Worm (Caenorhabditis elegans) whole organism, young adult: ENCODE results near the gene szy-2.

Experiments
- B0261.1 ChIP-seq: sonication (generic microtip); optimal IDR thresholded peaks from 2 replicates; lab custom pipeline; 2016; ENCODE audit warnings: mild to moderate bottlenecking, missing genetic modification characterization, moderate library complexity, missing compliant biosample characterization
- F22D6.2 ChIP-seq: sonication (generic microtip); optimal IDR thresholded peaks from 2 replicates; lab custom pipeline; 2016; ENCODE audit warnings: mild to moderate bottlenecking, missing genetic modification characterization, missing compliant biosample characterization
- F23B12.7 ChIP-seq: sonication (generic microtip); optimal IDR thresholded peaks from 2 replicates; lab custom pipeline; 2017; ENCODE audit warnings: missing genetic modification characterization, mild to moderate bottlenecking, missing compliant biosample characterization, antibody characterized with exemption, moderate library complexity; ENCODE audit not compliant: insufficient read depth
- F37B4.10 ChIP-seq: fragments of 200-800 bp; sonication (Bioruptor generic); IDR thresholded peaks from 2 replicates; pipeline ENCODE4 v1.3.6; 2022; ENCODE audit warnings: missing genetic modification characterization, missing compliant biosample characterization
- F55B11.4 ChIP-seq: sonication (generic microtip); optimal IDR thresholded peaks from 2 replicates; lab custom pipeline; 2016; ENCODE audit warnings: missing compliant biosample characterization, missing genetic modification characterization, borderline replicate concordance; ENCODE audit not compliant: insufficient read depth
- F57A8.1 ChIP-seq: fragments of 200-800 bp; sonication (Bioruptor generic); optimal IDR thresholded peaks from 2 replicates; lab custom pipeline; 2018; ENCODE audit warnings: mild to moderate bottlenecking, missing genetic modification characterization, moderate library complexity, missing compliant biosample characterization
- Y56A3A.18 ChIP-seq: fragments of 200-800 bp; sonication (Bioruptor generic); IDR thresholded peaks from 2 replicates; pipeline ENCODE4 v1.3.6; 2022; ENCODE audit warnings: missing genetic modification reagents, missing genetic modification characterization, missing compliant biosample characterization
- akir-1 ChIP-seq: fragments of 200-800 bp; sonication (Bioruptor generic); optimal IDR thresholded peaks from 2 replicates; lab custom pipeline; 2018; ENCODE audit warnings: mild to moderate bottlenecking, missing genetic modification characterization, moderate library complexity, missing compliant biosample characterization
- athp-1 ChIP-seq: sonication (generic microtip); optimal IDR thresholded peaks from 2 replicates; lab custom pipeline; 2017; ENCODE audit warnings: mild to moderate bottlenecking, missing genetic modification characterization, missing compliant biosample characterization
- bed-2 ChIP-seq: fragments of 200-800 bp; sonication (Bioruptor generic); IDR thresholded peaks from 2 replicates; pipeline ENCODE4 v1.3.6; 2022; ENCODE audit warnings: missing genetic modification reagents, missing genetic modification characterization, missing compliant biosample characterization
- ccch-3 ChIP-seq: fragments of 200-800 bp; sonication (Bioruptor generic); optimal IDR thresholded peaks from 2 replicates; lab custom pipeline; 2018; ENCODE audit warnings: mild to moderate bottlenecking, missing genetic modification characterization, missing compliant biosample characterization
- cebp-1 ChIP-seq, 2 experiments: fragments of 200-800 bp in 1 of 2; sonication (Bioruptor generic) in 1 of 2; sonication (generic microtip) in 1 of 2; IDR thresholded peaks in 1 of 2; optimal IDR thresholded peaks in 1 of 2; 2 replicates each; pipeline versions ENCODE4 v1.3.6 to Lab custom; 2017 to 2022; ENCODE audit warnings: missing compliant biosample characterization in 2 of 2, missing genetic modification characterization in 2 of 2, mild to moderate bottlenecking in 1 of 2, missing genetic modification reagents in 1 of 2, moderate library complexity in 1 of 2
- ceh-27 ChIP-seq: fragments of 200-800 bp; sonication (Bioruptor generic); optimal IDR thresholded peaks from 2 replicates; lab custom pipeline; 2018; ENCODE audit warnings: mild to moderate bottlenecking, missing genetic modification characterization, moderate library complexity, missing compliant biosample characterization
- ceh-58 ChIP-seq: fragments of 200-800 bp; sonication (Bioruptor generic); IDR thresholded peaks from 2 replicates; pipeline ENCODE4 v1.3.6; 2022; ENCODE audit warnings: missing genetic modification characterization, missing compliant biosample characterization
- chd-7 ChIP-seq: sonication (generic microtip); optimal IDR thresholded peaks from 2 replicates; lab custom pipeline; 2016; ENCODE audit warnings: mild to moderate bottlenecking, missing genetic modification characterization, moderate library complexity, missing compliant biosample characterization
- dpl-1 ChIP-seq: fragments of 150-350 bp; optimal IDR thresholded peaks from 2 replicates; lab custom pipeline; 2014; ENCODE audit warnings: missing biosample characterization, missing genetic modification reagents, missing genetic modification characterization
- egrh-3 ChIP-seq: fragments of 200-800 bp; sonication (Bioruptor generic); IDR thresholded peaks from 2 replicates; pipeline ENCODE4 v1.3.6; 2022; ENCODE audit warnings: missing genetic modification reagents, missing genetic modification characterization, missing compliant biosample characterization
- ekl-4 ChIP-seq: fragments of 200-800 bp; sonication (Bioruptor generic); IDR thresholded peaks from 2 replicates; pipeline ENCODE4 v1.3.6; 2022; ENCODE audit warnings: missing genetic modification reagents, missing genetic modification characterization, missing compliant biosample characterization
- ets-4 ChIP-seq: fragments of 200-800 bp; sonication (Bioruptor generic); optimal IDR thresholded peaks from 2 replicates; lab custom pipeline; 2018; ENCODE audit warnings: mild to moderate bottlenecking, missing genetic modification characterization, missing compliant biosample characterization
- gei-17 ChIP-seq: fragments of 200-800 bp; sonication (Bioruptor generic); optimal IDR thresholded peaks from 2 replicates; lab custom pipeline; 2018; ENCODE audit warnings: mild to moderate bottlenecking, missing genetic modification characterization, missing compliant biosample characterization
- hrde-1 ChIP-seq: sonication (generic microtip); optimal IDR thresholded peaks from 2 replicates; lab custom pipeline; 2016; ENCODE audit warnings: missing genetic modification characterization, mild to moderate bottlenecking, missing compliant biosample characterization, moderate library complexity, missing genotype, missing genetic modification reagents, borderline replicate concordance
- let-526 ChIP-seq: fragments of 200-800 bp; sonication (Bioruptor generic); IDR thresholded peaks from 2 replicates; pipeline ENCODE4 v1.3.6; 2022; ENCODE audit warnings: missing genetic modification reagents, missing genetic modification characterization, missing compliant biosample characterization
- let-607 ChIP-seq, 2 experiments: fragments of 200-800 bp in 1 of 2; sonication (Bioruptor generic) in 1 of 2; sonication (generic microtip) in 1 of 2; optimal IDR thresholded peaks; 2 replicates each; lab custom pipeline; 2016 to 2018; ENCODE audit warnings: mild to moderate bottlenecking in 2 of 2, missing compliant biosample characterization in 2 of 2, missing genetic modification characterization in 2 of 2, moderate library complexity in 2 of 2, missing genotype in 1 of 2
- mel-28 ChIP-seq: sonication (generic microtip); optimal IDR thresholded peaks from 2 replicates; lab custom pipeline; 2016; ENCODE audit warnings: borderline replicate concordance, mild to moderate bottlenecking, missing genetic modification characterization, missing compliant biosample characterization
- mes-4 ChIP-seq: sonication (generic microtip); optimal IDR thresholded peaks from 2 replicates; lab custom pipeline; 2016; ENCODE audit warnings: missing genotype, missing genetic modification characterization, missing compliant biosample characterization
- nfya-2 ChIP-seq: fragments of 200-800 bp; sonication (Bioruptor generic); IDR thresholded peaks from 2 replicates; pipeline ENCODE4 v1.3.6; 2022; ENCODE audit warnings: missing genetic modification reagents, missing genetic modification characterization, missing compliant biosample characterization
- nhr-90 ChIP-seq: sonication (generic microtip); optimal IDR thresholded peaks from 2 replicates; lab custom pipeline; 2016; ENCODE audit warnings: missing genotype, mild to moderate bottlenecking, missing genetic modification characterization, missing compliant biosample characterization
- rpc-1 ChIP-seq, 2 experiments: fragments of 150-350 bp in 1 of 2; sonication (generic microtip) in 1 of 2; optimal IDR thresholded peaks; 2 replicates each; lab custom pipeline; 2014 to 2018; ENCODE audit warnings: missing biosample characterization in 1 of 2, missing genetic modification characterization in 1 of 2, missing genetic modification reagents in 1 of 2, missing genotype in 1 of 2
- xnd-1 ChIP-seq: sonication (generic microtip); optimal IDR thresholded peaks from 2 replicates; lab custom pipeline; 2016; ENCODE audit warnings: missing genotype, missing genetic modification reagents, missing genetic modification characterization, missing compliant biosample characterization
- zim-3 ChIP-seq: sonication (generic microtip); optimal IDR thresholded peaks from 2 replicates; lab custom pipeline; 2017; ENCODE audit warnings: mild to moderate bottlenecking, missing genetic modification characterization, moderate library complexity, missing compliant biosample characterization
- ztf-18 ChIP-seq: sonication (generic microtip); optimal IDR thresholded peaks from 2 replicates; lab custom pipeline; 2016; ENCODE audit warnings: missing genotype, mild to moderate bottlenecking, missing genetic modification characterization, missing compliant biosample characterization
- ztf-26 ChIP-seq: sonication (generic microtip); optimal IDR thresholded peaks from 2 replicates; lab custom pipeline; 2017; ENCODE audit warnings: missing genetic modification characterization, missing compliant biosample characterization
- ztf-6 ChIP-seq: fragments of 200-800 bp; sonication (Bioruptor generic); IDR thresholded peaks from 2 replicates; pipeline ENCODE4 v1.3.6; 2022; ENCODE audit warnings: missing genetic modification reagents, missing genetic modification characterization, missing compliant biosample characterization

szy-2 gene

DNA sequence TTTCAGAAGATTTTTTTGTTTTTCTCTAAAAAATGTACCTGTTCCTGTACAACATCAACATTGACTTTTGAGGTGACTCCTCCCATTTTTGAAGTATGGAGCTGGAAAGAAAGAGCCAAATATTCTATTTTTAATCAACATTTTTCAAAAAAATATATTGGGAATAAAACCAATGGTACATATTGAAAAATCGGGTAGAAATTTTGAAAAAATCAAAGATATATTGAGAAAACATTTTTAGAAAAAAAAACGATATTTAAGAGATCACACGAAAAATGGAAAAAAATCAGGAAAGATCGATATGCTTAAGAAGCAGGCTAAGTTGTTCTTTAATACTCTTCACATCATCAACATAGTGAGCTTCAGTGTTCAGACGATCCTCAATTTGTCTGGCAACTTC lies 25.1 kb downstream of the szy-2 start, which contains the start of gene glrx-21:
Gene glrx-21, minus strand, starts transcription at position 101 of the 400 bp plus-strand sequence.
- no peak for TF ChIP-seq nhr-90
- TF ChIP-seq F55B11.4 (tag; lab: Kevin White, UChicago), result no peak
- TF ChIP-seq F37B4.10 (GFP tag; lab: Robert Waterston, UW), result no peak
- no peak for TF ChIP-seq let-607 (tag; optimal IDR thresholded peaks at IDR 0.05; lab: Kevin White, UChicago)
- no peak for TF ChIP-seq xnd-1 (tag; lab: Kevin White, UChicago)
- no peak for TF ChIP-seq zim-3 (tag; lab: Kevin White, UChicago)
- no peak for TF ChIP-seq Y56A3A.18
- TF ChIP-seq mes-4 (tag; lab: Kevin White, UChicago), result no peak
- TF ChIP-seq ekl-4 (GFP tag; lab: Robert Waterston, UW), result no peak
- no peak for TF ChIP-seq F22D6.2 (tag; lab: Kevin White, UChicago)
- no peak for TF ChIP-seq ztf-18 (tag; lab: Kevin White, UChicago)
- no peak for TF ChIP-seq akir-1 (GFP tag; lab: Kevin White, UChicago)
- TF ChIP-seq dpl-1 (GFP tag; lab: Kevin White, UChicago), result no peak

DNA sequence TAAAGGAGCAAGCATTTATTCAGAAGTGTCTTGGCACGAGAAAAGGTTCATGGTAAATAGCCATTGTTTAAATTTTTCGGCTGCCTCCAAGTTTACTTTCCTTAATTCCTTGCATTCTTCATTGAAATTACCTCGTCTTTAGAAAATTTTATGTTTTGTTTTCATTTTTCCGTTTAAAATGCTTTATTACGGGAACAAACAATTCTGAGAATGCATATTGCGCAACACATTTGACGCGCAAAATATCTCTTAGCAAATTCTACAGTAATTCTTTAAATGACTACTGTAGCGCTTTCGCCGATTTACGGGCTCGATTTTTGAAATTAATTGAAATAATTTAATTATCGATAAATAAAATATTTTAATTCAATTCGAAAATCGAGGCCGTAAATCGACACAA lies 26.5 kb downstream of the szy-2 start:
- no peak for TF ChIP-seq hrde-1 (tag; lab: Kevin White, UChicago)
- TF ChIP-seq mel-28 (tag; lab: Kevin White, UChicago), result no peak
- no peak for TF ChIP-seq ets-4
- TF ChIP-seq akir-1 (GFP tag; lab: Kevin White, UChicago), result no peak
- TF ChIP-seq mes-4 (tag; lab: Kevin White, UChicago), result no peak
- no peak for TF ChIP-seq F23B12.7 (tag; lab: Kevin White, UChicago)
- TF ChIP-seq let-526 (GFP tag; lab: Robert Waterston, UW), result no peak
- TF ChIP-seq ztf-26, result no peak
- TF ChIP-seq F57A8.1 (GFP tag; lab: Kevin White, UChicago), result no peak
- no peak for TF ChIP-seq gei-17 (GFP tag; lab: Kevin White, UChicago)
- TF ChIP-seq ztf-6 (GFP tag; lab: Robert Waterston, UW), result no peak
- no peak for TF ChIP-seq ceh-58 (GFP tag; lab: Robert Waterston, UW)
- no peak for TF ChIP-seq chd-7 (tag; lab: Kevin White, UChicago)
- no peak for TF ChIP-seq nfya-2 (GFP tag; lab: Robert Waterston, UW)
- no peak for TF ChIP-seq ccch-3 (GFP tag; lab: Kevin White, UChicago)

DNA sequence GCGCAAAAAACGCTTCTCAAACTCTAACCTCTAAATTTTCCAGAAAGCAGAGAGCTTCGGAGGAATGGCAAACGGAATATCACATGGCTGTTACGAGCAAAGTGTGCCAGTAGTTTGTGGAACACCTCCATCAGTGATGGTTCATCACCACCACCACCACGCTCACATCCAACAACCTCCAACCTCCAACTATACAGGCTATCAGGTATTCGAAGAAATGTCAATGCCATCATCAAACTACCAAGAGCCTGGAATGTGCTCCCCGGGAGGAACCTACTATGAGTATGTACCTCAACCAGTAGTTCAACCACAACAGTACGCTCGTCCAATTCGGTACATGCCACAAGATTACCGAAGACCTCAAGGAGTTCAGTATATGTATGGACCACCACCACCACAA lies 27.5 kb downstream of the szy-2 start:
- TF ChIP-seq akir-1 (GFP tag; lab: Kevin White, UChicago), result no peak
- no peak for TF ChIP-seq B0261.1
- TF ChIP-seq xnd-1 (tag; lab: Kevin White, UChicago), result no peak
- TF ChIP-seq athp-1 (tag; lab: Kevin White, UChicago), result no peak
- TF ChIP-seq rpc-1 (optimal IDR thresholded peaks at IDR 0.05; lab: Kevin White, UChicago), result no peak
- no peak for TF ChIP-seq rpc-1 (tag; optimal IDR thresholded peaks at IDR 0.05; lab: Kevin White, UChicago)
- TF ChIP-seq gei-17 (GFP tag; lab: Kevin White, UChicago), result no peak
- TF ChIP-seq ceh-58 (GFP tag; lab: Robert Waterston, UW), result no peak
- TF ChIP-seq F57A8.1 (GFP tag; lab: Kevin White, UChicago), result no peak
- no peak for TF ChIP-seq egrh-3
- no peak for TF ChIP-seq ceh-27 (GFP tag; lab: Kevin White, UChicago)

- no peak for TF ChIP-seq bed-2 (GFP tag; lab: Robert Waterston, UW)
- no peak for TF ChIP-seq cebp-1 (GFP tag; IDR thresholded peaks at IDR 0.05; lab: Robert Waterston, UW)
- peak; percentile 49 for TF ChIP-seq cebp-1 (tag; optimal IDR thresholded peaks at IDR 0.05; lab: Kevin White, UChicago)
Observed at ce11 chrIII:5341382-5341781, 29.7 kb downstream of the szy-2 start, which contains the start of gene ZK121.2. Gene ZK121.2, plus strand, starts transcription at chrIII:5341682.
